Fruit fly (Drosophila melanogaster): ENCODE results near the gene CG11585.
A peak's percentile ranks its signal among the peaks of the same experiment; 100 is the strongest.

CG11585 gene

DNA sequence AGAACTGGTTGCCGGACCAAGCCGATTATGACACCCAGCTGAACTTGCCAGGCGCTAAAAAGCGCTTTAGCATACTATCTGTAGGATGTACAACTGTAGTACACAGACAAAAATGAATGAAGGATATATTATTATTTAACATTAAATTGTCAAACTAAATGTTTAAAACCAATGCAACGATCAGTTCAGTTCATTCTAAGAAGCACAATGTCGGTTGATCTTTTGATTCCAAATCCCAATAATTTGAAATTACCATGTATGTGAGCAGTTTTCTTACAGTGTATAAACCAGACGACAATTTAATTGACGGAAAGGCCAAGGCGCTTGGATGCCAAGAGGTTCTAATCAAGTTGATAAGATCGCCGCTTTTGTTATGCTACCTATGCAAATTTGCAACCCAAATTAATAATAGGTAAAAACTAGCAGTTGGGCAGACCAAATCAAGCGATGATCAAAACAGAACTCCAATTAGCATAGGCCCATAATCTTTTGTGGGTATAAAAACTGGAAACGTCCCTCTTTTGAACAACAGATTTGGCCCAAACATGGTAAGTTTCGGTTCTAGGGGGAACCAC lies 20.2 kb upstream of the CG11585 start, which contains the start of gene CG12480 (continued):
- TF ChIP-seq tup (GFP tag; optimal IDR thresholded peaks at IDR 0.05) (no peak), eve (GFP tag; optimal IDR thresholded peaks at IDR 0.05) (no peak), CG17359 (tag; optimal IDR thresholded peaks at IDR 0.05) (peak; percentile 1), HmgZ (tag; optimal IDR thresholded peaks at IDR 0.05) (peak; percentile 44), B-H1 (GFP tag; IDR thresholded peaks at IDR 0.05) (no peak; the same call in 2 of the 3 replicates), knrl (GFP tag; IDR thresholded peaks at IDR 0.05; ENCODE audit: partially characterized antibody) (no peak), bcd (GFP tag; optimal IDR thresholded peaks at IDR 0.05) (peak; percentile 31), HLH3B (GFP tag; IDR thresholded peaks at IDR 0.05) (no peak), CG14710 (tag; optimal IDR thresholded peaks at IDR 0.05) (no peak), CG12769 (tag; optimal IDR thresholded peaks at IDR 0.05) (peak; percentile 77), Oaz (GFP tag; IDR thresholded peaks at IDR 0.05) (no peak), Hr78 (GFP tag; optimal IDR thresholded peaks at IDR 0.05) (no peak), B-H2 (GFP tag; optimal IDR thresholded peaks at IDR 0.05) (no peak), Adf1 (GFP tag; IDR thresholded peaks at IDR 0.05) (no peak; the same call in 1 of the 2 replicates), Hr51 (GFP tag; optimal IDR thresholded peaks at IDR 0.05) (peak; percentile 10 to 26), bsh (GFP tag; optimal IDR thresholded peaks at IDR 0.05) (no peak), ATbp (GFP tag; optimal IDR thresholded peaks at IDR 0.05) (no peak), slbo (GFP tag; IDR thresholded peaks at IDR 0.05) (peak; percentile 86), pnt (GFP tag; optimal IDR thresholded peaks at IDR 0.05) (no peak), Dfd (GFP tag; optimal IDR thresholded peaks at IDR 0.05) (no peak), CG4282 (GFP tag; optimal IDR thresholded peaks at IDR 0.05) (no peak), CG17328 (GFP tag; IDR thresholded peaks at IDR 0.05) (no peak), CG31388 (GFP tag; optimal IDR thresholded peaks at IDR 0.05) (no peak), CG3726 (GFP tag; IDR thresholded peaks at IDR 0.05) (no peak), tap (tag; optimal IDR thresholded peaks at IDR 0.05) (no peak), CG30403 (GFP tag; optimal IDR thresholded peaks at IDR 0.05) (peak; percentile 40), dm (GFP tag; optimal IDR thresholded peaks at IDR 0.05) (no peak), Ptx1 (GFP tag; IDR thresholded peaks at IDR 0.05) (0 out of 2 replicates have a peak, but pooled peaks have one; percentile 23), Mad (GFP tag; optimal IDR thresholded peaks at IDR 0.05) (no peak), sim (GFP tag; IDR thresholded peaks at IDR 0.05) (no peak), nmo (GFP tag; optimal IDR thresholded peaks at IDR 0.05) (peak; percentile 6), CG9437 (GFP tag; optimal IDR thresholded peaks at IDR 0.05) (no peak), Camta (GFP tag; optimal IDR thresholded peaks at IDR 0.05) (no peak), vvl (GFP tag; IDR thresholded peaks at IDR 0.05) (0 out of 2 replicates have a peak, but pooled peaks have one; percentile 37), Med (GFP tag) (peak; percentile 90), ara (GFP tag; IDR thresholded peaks at IDR 0.05) (no peak; the same call in 1 of the 2 replicates), Gug (GFP tag; IDR thresholded peaks at IDR 0.05) (no peak), CG18262 (tag; optimal IDR thresholded peaks at IDR 0.05) (no peak), CG10543 (GFP tag; optimal IDR thresholded peaks at IDR 0.05) (peak; percentile 6), CG10267 (tag; optimal IDR thresholded peaks at IDR 0.05) (peak; percentile 28), CG17385 (GFP tag; optimal IDR thresholded peaks at IDR 0.05) (peak; percentile 42), hb (GFP tag; IDR thresholded peaks at IDR 0.05; ENCODE audit: partially characterized antibody) (no peak), sens (GFP tag) (peak; percentile 6), sob (GFP tag; IDR thresholded peaks at IDR 0.05) (peak; percentile 53; the same call in 1 of the 2 replicates), Scr (GFP tag; IDR thresholded peaks at IDR 0.05; ENCODE audit: partially characterized antibody) (no peak), unc-4 (GFP tag; IDR thresholded peaks at IDR 0.05; ENCODE audit: partially characterized antibody) (no peak), da (GFP tag; optimal IDR thresholded peaks at IDR 0.05) (no peak), CG6689 (GFP tag; IDR thresholded peaks at IDR 0.05) (peak; percentile 48), CG9797 (GFP tag; optimal IDR thresholded peaks at IDR 0.05) (no peak), ac (GFP tag; optimal IDR thresholded peaks at IDR 0.05) (no peak)
